Worm (Caenorhabditis elegans): ENCODE results near the gene R10D12.6.

Gene R10D12.6

ce11 chrV:13963279-13963976, 14.3 kb downstream of the R10D12.6 start, which contains the start of gene sao-1:
TSS of gene sao-1 (plus strand) at chrV:13963926.
- TF ChIP-seq ceh-18 (tag; optimal IDR thresholded peaks at IDR 0.05) (no peak), hlh-15 (tag; optimal IDR thresholded peaks at IDR 0.05) (no peak), K09A11.1 (tag; optimal IDR thresholded peaks at IDR 0.05; ENCODE audit: insufficient read depth) (no peak), eyg-1 (tag; optimal IDR thresholded peaks at IDR 0.05) (no peak), lin-11 (tag; optimal IDR thresholded peaks at IDR 0.05) (no peak), ztf-16 (tag; optimal IDR thresholded peaks at IDR 0.05) (no peak), unc-86 (tag; optimal IDR thresholded peaks at IDR 0.05) (no peak), fkh-10 (GFP tag; optimal IDR thresholded peaks at IDR 0.05) (no peak), unc-42 (tag; optimal IDR thresholded peaks at IDR 0.05) (no peak), C38D4.7 (GFP tag; optimal IDR thresholded peaks at IDR 0.05) (no peak), zip-5 (tag; optimal IDR thresholded peaks at IDR 0.05) (no peak), T23F11.4 (GFP tag; optimal IDR thresholded peaks at IDR 0.05) (no peak), pha-2 (tag; optimal IDR thresholded peaks at IDR 0.05) (no peak), fax-1 (tag; optimal IDR thresholded peaks at IDR 0.05) (no peak), hlh-30 (tag; optimal IDR thresholded peaks at IDR 0.05; ENCODE audit: insufficient read depth) (no peak), syd-9 (tag; optimal IDR thresholded peaks at IDR 0.05) (no peak)

- TF ChIP-seq Y22D7AL.16 (tag; optimal IDR thresholded peaks at IDR 0.05) (no peak), fax-1 (tag; optimal IDR thresholded peaks at IDR 0.05) (no peak), zip-5 (tag; optimal IDR thresholded peaks at IDR 0.05) (no peak), ceh-31 (tag; optimal IDR thresholded peaks at IDR 0.05) (no peak), ztf-16 (tag; optimal IDR thresholded peaks at IDR 0.05) (no peak), fkh-6 (tag; optimal IDR thresholded peaks at IDR 0.05) (no peak), ceh-24 (tag; optimal IDR thresholded peaks at IDR 0.05) (no peak), ets-4 (tag; optimal IDR thresholded peaks at IDR 0.05) (no peak)
Observed at ce11 chrV:13980807-13981206, 31.7 kb downstream of the R10D12.6 start, which contains the start of gene eol-1. TSS of gene eol-1 (minus strand) at chrV:13980907.

DNA sequence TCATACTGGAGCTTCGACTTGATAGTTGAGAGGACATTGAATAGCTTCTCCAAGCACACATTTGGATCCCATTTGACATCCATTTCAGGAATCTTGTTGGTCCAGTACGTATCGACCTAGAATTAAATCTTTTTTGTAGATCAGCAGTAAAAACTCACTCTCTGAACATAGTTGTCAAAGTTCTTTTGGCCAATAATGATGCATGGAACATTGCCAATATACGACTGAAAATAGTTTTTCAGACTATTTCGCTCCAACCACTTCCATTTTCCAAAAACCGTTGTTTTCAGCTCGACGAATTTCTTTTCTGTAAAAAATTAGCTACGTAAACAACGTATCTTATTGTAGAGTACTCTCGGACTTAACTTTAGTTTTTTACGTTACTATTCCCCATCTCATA, 32.6 kb downstream of the R10D12.6 start:
- no peak for TF ChIP-seq syd-9 (tag; optimal IDR thresholded peaks at IDR 0.05)
- TF ChIP-seq ama-1 (optimal IDR thresholded peaks at IDR 0.05): no peak
- TF ChIP-seq ceh-19 (GFP tag; optimal IDR thresholded peaks at IDR 0.05): no peak
- no peak for TF ChIP-seq ttx-3 (tag; optimal IDR thresholded peaks at IDR 0.05)
- no peak for TF ChIP-seq hlh-8 (tag; optimal IDR thresholded peaks at IDR 0.05)
- TF ChIP-seq madf-2 (tag; optimal IDR thresholded peaks at IDR 0.05): no peak
- TF ChIP-seq elt-2 (tag; optimal IDR thresholded peaks at IDR 0.05): no peak
- TF ChIP-seq unc-86 (tag; optimal IDR thresholded peaks at IDR 0.05): no peak
- TF ChIP-seq hlh-13 (GFP tag; optimal IDR thresholded peaks at IDR 0.05): no peak
- no peak for TF ChIP-seq ceh-9 (tag; optimal IDR thresholded peaks at IDR 0.05)
- no peak for TF ChIP-seq mec-3 (tag; optimal IDR thresholded peaks at IDR 0.05; ENCODE audit: borderline replicate concordance)
- no peak for TF ChIP-seq ref-2 (tag; optimal IDR thresholded peaks at IDR 0.05)

DNA sequence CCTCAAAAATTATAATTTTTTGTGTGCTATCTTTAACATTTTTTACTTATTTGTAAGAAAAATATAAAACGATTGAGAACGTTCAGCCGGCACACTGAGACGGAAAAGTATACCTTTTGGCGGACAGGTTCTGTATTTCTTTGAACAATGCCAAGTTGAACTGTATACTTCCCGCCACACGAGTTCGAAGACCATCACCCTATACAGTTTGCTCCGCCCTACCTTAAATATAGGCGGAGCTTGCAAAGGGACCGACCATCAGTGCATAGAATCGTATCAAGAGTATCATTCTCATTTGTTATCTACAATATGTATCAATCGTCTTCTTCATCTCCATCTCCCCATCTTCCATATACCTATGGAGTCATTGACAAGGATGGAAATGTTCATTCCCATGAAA, 35.7 kb downstream of the R10D12.6 start, which contains the start of gene end-1:
TSS of gene end-1 (plus strand) at position 301 of the 400 bp plus-strand sequence.
- TF ChIP-seq unc-3 (GFP tag; conservative IDR thresholded peaks at IDR 0.05) (no peak), unc-3 (tag; optimal IDR thresholded peaks at IDR 0.05) (no peak), elt-4 (tag; optimal IDR thresholded peaks at IDR 0.05) (no peak), ceh-45 (GFP tag; IDR thresholded peaks at IDR 0.05) (no peak), ceh-18 (tag; optimal IDR thresholded peaks at IDR 0.05) (no peak), pax-1 (tag; optimal IDR thresholded peaks at IDR 0.05) (no peak), hlh-15 (tag; optimal IDR thresholded peaks at IDR 0.05) (no peak), C38D4.7 (GFP tag; optimal IDR thresholded peaks at IDR 0.05) (no peak), ama-1 (optimal IDR thresholded peaks at IDR 0.05) (no peak), K09A11.1 (tag; optimal IDR thresholded peaks at IDR 0.05; ENCODE audit: insufficient read depth) (no peak), pha-2 (tag; optimal IDR thresholded peaks at IDR 0.05) (no peak)

Measured in whole organism, late embryonic.